Fruit fly (Drosophila melanogaster): ENCODE data around the gene RtGEF.

The RtGEF gene

DNA sequence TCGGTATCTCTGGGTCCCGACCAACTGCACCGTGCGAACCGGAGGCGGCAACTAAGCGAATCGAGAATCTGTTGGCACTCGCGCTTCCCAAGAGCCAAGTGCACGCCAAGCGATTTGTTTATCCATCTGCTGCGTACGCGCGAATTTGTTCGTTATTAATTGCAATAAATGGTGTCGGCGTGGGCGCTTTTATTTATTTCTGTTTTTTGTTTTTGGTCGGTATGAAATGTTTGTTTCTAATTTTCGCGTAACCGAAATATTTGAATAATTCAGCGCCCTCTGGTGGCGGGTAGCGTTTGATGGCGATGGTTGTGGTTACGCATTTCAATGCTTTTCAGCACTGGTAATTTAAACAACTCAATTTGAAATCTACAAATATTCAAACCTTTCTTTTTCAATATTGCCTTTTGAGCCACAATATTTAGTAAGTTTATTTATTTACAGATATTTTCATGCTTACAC is 64.5 kb downstream of the RtGEF start, which contains the start of gene CG10947 (continued):
- TF ChIP-seq Trl (optimal IDR thresholded peaks at IDR 0.05) (no peak), Trl (GFP tag; optimal IDR thresholded peaks at IDR 0.05) (peak; percentile 77), Nf-YA (GFP tag; IDR thresholded peaks at IDR 0.05) (peak; percentile 31; the same call in 1 of the 2 replicates), ash1 (GFP tag; optimal IDR thresholded peaks at IDR 0.05) (no peak), CG3407 (GFP tag; optimal IDR thresholded peaks at IDR 0.05) (peak; percentile 59), H2.0 (GFP tag; IDR thresholded peaks at IDR 0.05) (peak; percentile 73), Sry-δ (GFP tag; optimal IDR thresholded peaks at IDR 0.05) (peak; percentile 65), Dll (GFP tag; IDR thresholded peaks at IDR 0.05; ENCODE audit: partially characterized antibody) (peak; percentile 59; the same call in 3 of the 4 replicates), zen2 (GFP tag; IDR thresholded peaks at IDR 0.05; ENCODE audit: partially characterized antibody) (0 out of 3 replicates have a peak, but pooled peaks have one; percentile 27), CG6175 (GFP tag; IDR thresholded peaks at IDR 0.05) (no peak), gcm (GFP tag; optimal IDR thresholded peaks at IDR 0.05) (no peak), caup (GFP tag; optimal IDR thresholded peaks at IDR 0.05; ENCODE audit: severe bottlenecking) (peak; percentile 82), CG32772 (GFP tag; IDR thresholded peaks at IDR 0.05) (peak; percentile 44; the same call in 1 of the 2 replicates), CG8281 (tag; optimal IDR thresholded peaks at IDR 0.05) (no peak), CG18764 (GFP tag; optimal IDR thresholded peaks at IDR 0.05) (peak; percentile 51), dmrt99B (tag; optimal IDR thresholded peaks at IDR 0.05) (peak; percentile 39), CG5953 (GFP tag; IDR thresholded peaks at IDR 0.05) (0 out of 2 replicates have a peak, but pooled peaks have one; percentile 15), Xrp1 (GFP tag; IDR thresholded peaks at IDR 0.05) (peak; percentile 71), unpg (GFP tag; optimal IDR thresholded peaks at IDR 0.05) (peak; percentile 63), mirr (GFP tag; optimal IDR thresholded peaks at IDR 0.05) (no peak), tap (tag; optimal IDR thresholded peaks at IDR 0.05) (peak; percentile 0), CG6791 (GFP tag; IDR thresholded peaks at IDR 0.05; ENCODE audit: partially characterized antibody) (peak; percentile 70; the same call in 2 of the 3 replicates), CG7372 (GFP tag; IDR thresholded peaks at IDR 0.05) (peak; percentile 43; the same call in 1 of the 2 replicates), Aef1 (GFP tag; IDR thresholded peaks at IDR 0.05) (no peak), Scr (GFP tag; IDR thresholded peaks at IDR 0.05; ENCODE audit: partially characterized antibody) (peak; percentile 59), Ssrp (tag; optimal IDR thresholded peaks at IDR 0.05) (peak; percentile 33), CG4424 (GFP tag; optimal IDR thresholded peaks at IDR 0.05) (peak; percentile 74), CoRest (tag; optimal IDR thresholded peaks at IDR 0.05) (peak; percentile 55), repo (GFP tag; optimal IDR thresholded peaks at IDR 0.05) (peak; percentile 68), CG34422 (GFP tag; IDR thresholded peaks at IDR 0.05) (no peak), CG1603 (tag; optimal IDR thresholded peaks at IDR 0.05) (peak; percentile 67), sqz (GFP tag; optimal IDR thresholded peaks at IDR 0.05) (peak; percentile 15), twi (tag; optimal IDR thresholded peaks at IDR 0.05) (no peak), CG15479 (GFP tag; optimal IDR thresholded peaks at IDR 0.05) (no peak), CG12071 (GFP tag; optimal IDR thresholded peaks at IDR 0.05) (peak; percentile 15), Mrtf (GFP tag; IDR thresholded peaks at IDR 0.05) (peak; percentile 19; the same call in 1 of the 3 replicates), CG11504 (tag; optimal IDR thresholded peaks at IDR 0.05) (peak; percentile 56), CG12236 (GFP tag; optimal IDR thresholded peaks at IDR 0.05) (peak; percentile 53), CG17385 (GFP tag; optimal IDR thresholded peaks at IDR 0.05) (peak; percentile 65), NfI (GFP tag; optimal IDR thresholded peaks at IDR 0.05) (peak; percentile 82), tup (GFP tag; optimal IDR thresholded peaks at IDR 0.05) (peak; percentile 21), CG18011 (GFP tag; optimal IDR thresholded peaks at IDR 0.05) (peak; percentile 68), Dip3 (GFP tag; optimal IDR thresholded peaks at IDR 0.05) (peak; percentile 66), CG3065 (GFP tag; optimal IDR thresholded peaks at IDR 0.05) (no peak), CG3838 (GFP tag; optimal IDR thresholded peaks at IDR 0.05) (no peak), H15 (GFP tag; IDR thresholded peaks at IDR 0.05) (0 out of 3 replicates have a peak, but pooled peaks have one; percentile 36), CG2712 (tag; optimal IDR thresholded peaks at IDR 0.05) (peak; percentile 47), ems (GFP tag; optimal IDR thresholded peaks at IDR 0.05) (peak; percentile 55), Bteb2 (GFP tag; optimal IDR thresholded peaks at IDR 0.05) (peak; percentile 44), seq (GFP tag; IDR thresholded peaks at IDR 0.05) (peak; percentile 66)
